Worm (Caenorhabditis elegans) whole organism, late embryonic: ENCODE measurements around the gene Y57G7A.2.

Source experiments
- ahr-1 ChIP-seq: sonication (generic microtip); optimal IDR thresholded peaks from 2 replicates; lab custom pipeline; 2016; ENCODE audit warnings: missing genetic modification characterization, missing compliant biosample characterization
- dve-1 ChIP-seq: sonication (generic microtip); optimal IDR thresholded peaks from 2 replicates; lab custom pipeline; 2017; ENCODE audit warnings: antibody characterized with exemption, mild to moderate bottlenecking, missing genetic modification characterization, missing compliant biosample characterization
- eyg-1 ChIP-seq: sonication (generic microtip); optimal IDR thresholded peaks from 2 replicates; lab custom pipeline; 2016; ENCODE audit warnings: missing genotype, missing genetic modification characterization, missing compliant biosample characterization
- hlh-30 ChIP-seq: sonication (generic microtip); optimal IDR thresholded peaks from 2 replicates; lab custom pipeline; 2017; ENCODE audit warnings: antibody characterized with exemption, missing genetic modification characterization, missing compliant biosample characterization; ENCODE audit not compliant: insufficient read depth
- nhr-11 ChIP-seq: fragments of 150-350 bp; optimal IDR thresholded peaks from 2 replicates; lab custom pipeline; 2014; ENCODE audit warnings: missing biosample characterization, missing genetic modification characterization

DNA sequence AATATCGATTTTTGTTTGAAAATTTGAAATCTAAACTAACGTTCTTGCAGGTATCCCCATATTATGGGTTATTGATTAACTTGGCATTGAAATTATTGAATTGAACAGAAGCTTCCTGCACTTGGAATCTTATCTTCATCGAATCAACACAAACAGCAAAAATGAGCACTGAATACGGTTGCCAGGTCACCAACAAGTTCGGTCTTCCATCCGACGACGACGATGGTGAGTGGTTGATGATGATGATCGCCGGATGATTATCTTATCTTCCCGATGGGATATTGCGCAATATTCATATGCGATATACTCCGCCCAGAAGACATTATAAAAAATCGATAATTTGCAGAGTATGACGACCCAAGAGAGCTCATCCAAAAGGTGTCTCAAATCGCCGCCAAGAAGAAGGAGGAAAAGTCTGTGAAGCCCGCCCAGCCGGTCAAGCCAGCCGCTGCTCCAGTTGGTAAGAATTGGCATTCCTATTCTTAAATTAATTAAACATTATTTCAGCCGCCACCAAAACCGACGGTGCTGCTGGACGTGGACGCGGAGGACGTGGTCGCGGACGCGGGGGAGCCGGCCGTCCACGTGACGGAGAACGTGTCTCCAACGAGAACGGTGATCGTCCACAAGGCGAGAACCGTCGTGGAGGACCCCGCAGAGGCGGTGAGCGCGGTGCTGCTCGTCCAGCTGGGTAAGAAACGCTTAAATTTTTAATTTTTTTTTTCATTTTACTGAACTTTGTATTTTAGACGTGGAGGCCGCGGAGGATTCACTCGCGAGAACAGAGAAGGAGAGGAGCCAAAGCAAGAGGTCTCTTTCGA, 25.3 kb downstream of the Y57G7A.2 start, which contains the start of gene vig-1:
- TF ChIP-seq dve-1 (tag; lab: Kevin White, UChicago): no peak
- TF ChIP-seq nhr-11 (tag; lab: Kevin White, UChicago): no peak
- TF ChIP-seq ahr-1 (tag; lab: Kevin White, UChicago): no peak
- no peak for TF ChIP-seq eyg-1 (tag; lab: Kevin White, UChicago)
- no peak for TF ChIP-seq hlh-30 (tag; lab: Kevin White, UChicago)
